Worm (Caenorhabditis elegans): ENCODE data around the gene gap-1.

The gap-1 gene

ce11 chrX:2163084-2163483 lies 29.2 kb upstream of the gap-1 start, which contains the start of gene pdf-2:
pdf-2 (plus strand) TSS chrX:2163384.
- TF ChIP-seq hmg-4 (GFP tag; optimal IDR thresholded peaks at IDR 0.05) (no peak), hmbx-1 (tag; optimal IDR thresholded peaks at IDR 0.05) (no peak), sea-1 (GFP tag; conservative IDR thresholded peaks at IDR 0.05) (no peak), tbx-11 (GFP tag; IDR thresholded peaks at IDR 0.05) (no peak), ceh-36 (tag; optimal IDR thresholded peaks at IDR 0.05) (no peak), F13C5.2 (tag; optimal IDR thresholded peaks at IDR 0.05) (no peak)

- TF ChIP-seq scrt-1 (GFP tag; IDR thresholded peaks at IDR 0.05), result no peak
- no peak for TF ChIP-seq ceh-36 (tag; optimal IDR thresholded peaks at IDR 0.05)
- no peak for TF ChIP-seq aly-1 (tag; optimal IDR thresholded peaks at IDR 0.05)
- no peak for TF ChIP-seq F13C5.2 (tag; optimal IDR thresholded peaks at IDR 0.05)
- TF ChIP-seq sea-1 (GFP tag; conservative IDR thresholded peaks at IDR 0.05), result no peak
- no peak for TF ChIP-seq tbx-11 (GFP tag; IDR thresholded peaks at IDR 0.05)
- TF ChIP-seq ama-1 (optimal IDR thresholded peaks at IDR 0.05), result no peak
- TF ChIP-seq pes-1 (GFP tag; IDR thresholded peaks at IDR 0.05), result no peak
Measured at ce11 chrX:2164751-2165150, 27.6 kb upstream of the gap-1 start, which contains the start of gene F48B9.3. F48B9.3 (plus strand) TSS chrX:2165051.

- TF ChIP-seq pes-1 (GFP tag; IDR thresholded peaks at IDR 0.05) (no peak), tbx-11 (GFP tag; IDR thresholded peaks at IDR 0.05) (no peak), flt-1 (GFP tag; IDR thresholded peaks at IDR 0.05) (no peak), F13C5.2 (tag; optimal IDR thresholded peaks at IDR 0.05) (no peak), hmg-4 (GFP tag; optimal IDR thresholded peaks at IDR 0.05) (no peak), tra-4 (tag; optimal IDR thresholded peaks at IDR 0.05) (no peak), hmbx-1 (tag; optimal IDR thresholded peaks at IDR 0.05) (no peak), ets-7 (tag; optimal IDR thresholded peaks at IDR 0.05) (no peak), sea-1 (GFP tag; conservative IDR thresholded peaks at IDR 0.05) (no peak), scrt-1 (GFP tag; IDR thresholded peaks at IDR 0.05) (no peak), B0310.2 (tag; optimal IDR thresholded peaks at IDR 0.05) (no peak), hnd-1 (tag; optimal IDR thresholded peaks at IDR 0.05) (no peak), aly-1 (tag; optimal IDR thresholded peaks at IDR 0.05) (no peak), ceh-36 (tag; optimal IDR thresholded peaks at IDR 0.05) (no peak), tbx-37 (GFP tag; conservative IDR thresholded peaks at IDR 0.05) (no peak)
Measured at ce11 chrX:2176361-2176880, 15.9 kb upstream of the gap-1 start, which contains the start of gene F48B9.8. F48B9.8 (minus strand) TSS chrX:2176411.

ce11 chrX:2177731-2178326 lies 14.5 kb upstream of the gap-1 start:
- TF ChIP-seq ets-7 (tag; optimal IDR thresholded peaks at IDR 0.05) (no peak), scrt-1 (GFP tag; IDR thresholded peaks at IDR 0.05) (no peak), flt-1 (GFP tag; IDR thresholded peaks at IDR 0.05) (no peak), tra-4 (tag; optimal IDR thresholded peaks at IDR 0.05) (no peak), hmbx-1 (tag; optimal IDR thresholded peaks at IDR 0.05) (no peak), ama-1 (optimal IDR thresholded peaks at IDR 0.05) (no peak)

ce11 chrX:2178410-2178944 lies 13.8 kb upstream of the gap-1 start:
- TF ChIP-seq hmg-4 (GFP tag; optimal IDR thresholded peaks at IDR 0.05) (no peak), ceh-13 (GFP tag; optimal IDR thresholded peaks at IDR 0.05) (no peak), ama-1 (optimal IDR thresholded peaks at IDR 0.05) (no peak), scrt-1 (GFP tag; IDR thresholded peaks at IDR 0.05) (no peak), ets-7 (tag; optimal IDR thresholded peaks at IDR 0.05) (no peak), tbx-11 (GFP tag; IDR thresholded peaks at IDR 0.05) (no peak), hmbx-1 (tag; optimal IDR thresholded peaks at IDR 0.05) (no peak), tbx-37 (GFP tag; conservative IDR thresholded peaks at IDR 0.05) (no peak), ceh-36 (tag; optimal IDR thresholded peaks at IDR 0.05) (no peak), F13C5.2 (tag; optimal IDR thresholded peaks at IDR 0.05) (no peak), sea-1 (GFP tag; conservative IDR thresholded peaks at IDR 0.05) (no peak), tra-4 (tag; optimal IDR thresholded peaks at IDR 0.05) (no peak), flt-1 (GFP tag; IDR thresholded peaks at IDR 0.05) (no peak), pes-1 (GFP tag; IDR thresholded peaks at IDR 0.05) (no peak), aly-1 (tag; optimal IDR thresholded peaks at IDR 0.05) (no peak), hnd-1 (tag; optimal IDR thresholded peaks at IDR 0.05) (no peak)

ce11 chrX:2180588-2180987 lies 11.7 kb upstream of the gap-1 start, which contains the start of gene F48B9.1:
F48B9.1 (plus strand) TSS chrX:2180888.
- TF ChIP-seq ets-7 (tag; optimal IDR thresholded peaks at IDR 0.05) (no peak), hmbx-1 (tag; optimal IDR thresholded peaks at IDR 0.05) (no peak), ceh-36 (tag; optimal IDR thresholded peaks at IDR 0.05) (no peak), hmg-4 (GFP tag; optimal IDR thresholded peaks at IDR 0.05) (no peak), tbx-37 (GFP tag; conservative IDR thresholded peaks at IDR 0.05) (no peak), hnd-1 (tag; optimal IDR thresholded peaks at IDR 0.05) (no peak), pes-1 (GFP tag; IDR thresholded peaks at IDR 0.05) (no peak), F13C5.2 (tag; optimal IDR thresholded peaks at IDR 0.05) (no peak), sea-1 (GFP tag; conservative IDR thresholded peaks at IDR 0.05) (no peak), ceh-13 (GFP tag; optimal IDR thresholded peaks at IDR 0.05) (no peak), aly-1 (tag; optimal IDR thresholded peaks at IDR 0.05) (no peak), flt-1 (GFP tag; IDR thresholded peaks at IDR 0.05) (no peak), tra-4 (tag; optimal IDR thresholded peaks at IDR 0.05) (no peak), scrt-1 (GFP tag; IDR thresholded peaks at IDR 0.05) (no peak), B0310.2 (tag; optimal IDR thresholded peaks at IDR 0.05) (no peak)

ce11 chrX:2188885-2189284 lies 3.4 kb upstream of the gap-1 start:
- TF ChIP-seq flt-1 (GFP tag; IDR thresholded peaks at IDR 0.05) (no peak), tbx-37 (GFP tag; conservative IDR thresholded peaks at IDR 0.05) (no peak), scrt-1 (GFP tag; IDR thresholded peaks at IDR 0.05) (no peak), hmg-4 (GFP tag; optimal IDR thresholded peaks at IDR 0.05) (no peak), hmbx-1 (tag; optimal IDR thresholded peaks at IDR 0.05) (no peak), ceh-13 (GFP tag; optimal IDR thresholded peaks at IDR 0.05) (no peak), tra-4 (tag; optimal IDR thresholded peaks at IDR 0.05) (no peak), ama-1 (optimal IDR thresholded peaks at IDR 0.05) (no peak), sea-1 (GFP tag; conservative IDR thresholded peaks at IDR 0.05) (no peak), tbx-11 (GFP tag; IDR thresholded peaks at IDR 0.05) (no peak), pes-1 (GFP tag; IDR thresholded peaks at IDR 0.05) (no peak), hnd-1 (tag; optimal IDR thresholded peaks at IDR 0.05) (no peak), aly-1 (tag; optimal IDR thresholded peaks at IDR 0.05) (no peak), ceh-36 (tag; optimal IDR thresholded peaks at IDR 0.05) (no peak), ets-7 (tag; optimal IDR thresholded peaks at IDR 0.05) (no peak), F13C5.2 (tag; optimal IDR thresholded peaks at IDR 0.05) (no peak), B0310.2 (tag; optimal IDR thresholded peaks at IDR 0.05) (no peak)

Measured in whole organism, early embryonic.